Fruit fly (Drosophila melanogaster) whole organism: ENCODE results near the gene Diap1.

ENCODE experiments used
- CG8478 ChIP-seq: fragments of >200 bp; optimal IDR thresholded peaks from 2 replicates; lab custom pipeline; 2018; ENCODE audit warnings: inconsistent platforms
- Dll ChIP-seq: fragments of >200 bp; optimal IDR thresholded peaks from 2 replicates; lab custom pipeline; 2017
- EcR ChIP-seq, 2 experiments: fragments of >200 bp; optimal IDR thresholded peaks; 2 replicates each; lab custom pipeline; 2017; ENCODE audit warnings: missing biosample characterization in 2 of 2, missing genetic modification characterization in 2 of 2, missing genetic modification reagents in 2 of 2
- pan ChIP-seq: fragments of >200 bp; optimal IDR thresholded peaks from 2 replicates; lab custom pipeline; 2017
- psq ChIP-seq: fragments of >200 bp; optimal IDR thresholded peaks from 2 replicates; lab custom pipeline; 2017
- usp ChIP-seq: fragments of >200 bp; optimal IDR thresholded peaks from 2 replicates; lab custom pipeline; 2017; ENCODE audit warnings: missing biosample characterization, missing genetic modification characterization, mixed read lengths

dm6 chr3L:16017528-16018250 is 33.1 kb downstream of the Diap1 start:
- no peak for TF ChIP-seq pan (lab: Kevin White, UChicago)
- no peak for TF ChIP-seq usp (GFP tag; lab: Kevin White, UChicago)
- no peak for TF ChIP-seq CG8478 (lab: Kevin White, UChicago)
- TF ChIP-seq psq (lab: Kevin White, UChicago): no peak
- no peak for TF ChIP-seq Dll (lab: Kevin White, UChicago)
- TF ChIP-seq EcR (GFP tag; optimal IDR thresholded peaks at IDR 0.05; lab: Kevin White, UChicago): no peak
